Worm (Caenorhabditis elegans) whole organism, L2 larva: ENCODE results near the gene gut-2.

Source experiments
- C34F6.9 ChIP-seq: fragments of 150-350 bp; optimal IDR thresholded peaks from 2 replicates; lab custom pipeline; 2014; ENCODE audit warnings: missing biosample characterization, missing genetic modification characterization
- F13H6.1 ChIP-seq: sonication (generic microtip); optimal IDR thresholded peaks from 2 replicates; lab custom pipeline; 2016; ENCODE audit warnings: missing genetic modification characterization, missing compliant biosample characterization
- R02D3.7 ChIP-seq: fragments of 150-350 bp; optimal IDR thresholded peaks from 2 replicates; lab custom pipeline; 2014; ENCODE audit warnings: missing biosample characterization, missing genetic modification characterization
- Y55F3AM.14 ChIP-seq: fragments of 200-800 bp; sonication (Bioruptor generic); optimal IDR thresholded peaks from 2 replicates; lab custom pipeline; 2018; ENCODE audit warnings: mild to moderate bottlenecking, missing genetic modification characterization, missing compliant biosample characterization
- alr-1 ChIP-seq: fragments of 150-350 bp; optimal IDR thresholded peaks from 2 replicates; lab custom pipeline; 2014; ENCODE audit warnings: missing biosample characterization, missing genetic modification characterization
- ceh-16 ChIP-seq: fragments of 150-350 bp; optimal IDR thresholded peaks from 2 replicates; lab custom pipeline; 2014; ENCODE audit warnings: missing biosample characterization, missing genetic modification characterization
- crh-2 ChIP-seq: sonication (generic microtip); optimal IDR thresholded peaks from 2 replicates; lab custom pipeline; 2017; ENCODE audit warnings: missing biosample characterization, missing genetic modification characterization
- dmd-4 ChIP-seq: sonication (generic microtip); optimal IDR thresholded peaks from 2 replicates; lab custom pipeline; 2017; ENCODE audit warnings: missing biosample characterization, missing genetic modification characterization
- elt-1 ChIP-seq: fragments of 150-350 bp; optimal IDR thresholded peaks from 2 replicates; lab custom pipeline; 2014; ENCODE audit warnings: missing biosample characterization, missing genetic modification characterization
- elt-3 ChIP-seq: sonication (generic microtip); optimal IDR thresholded peaks from 2 replicates; lab custom pipeline; 2017; ENCODE audit warnings: missing biosample characterization, missing genetic modification characterization
- fos-1 ChIP-seq: fragments of 150-350 bp; optimal IDR thresholded peaks from 2 replicates; lab custom pipeline; 2014; ENCODE audit warnings: missing biosample characterization, missing genetic modification characterization
- gmeb-1 ChIP-seq: fragments of 150-350 bp; optimal IDR thresholded peaks from 2 replicates; lab custom pipeline; 2014; ENCODE audit warnings: missing biosample characterization, missing genetic modification characterization
- lin-11 ChIP-seq: fragments of 150-350 bp; sonication (generic microtip); optimal IDR thresholded peaks from 2 replicates; lab custom pipeline; 2014; ENCODE audit warnings: missing biosample characterization, missing genetic modification characterization, inconsistent platforms, mixed read lengths
- lin-13 ChIP-seq: fragments of 150-350 bp; optimal IDR thresholded peaks from 2 replicates; lab custom pipeline; 2014; ENCODE audit warnings: missing biosample characterization, missing genetic modification reagents, missing genetic modification characterization
- mbf-1 ChIP-seq: sonication (generic microtip); optimal IDR thresholded peaks from 2 replicates; lab custom pipeline; 2017; ENCODE audit warnings: missing biosample characterization, missing genetic modification characterization
- mdl-1 ChIP-seq, 2 experiments: fragments of 150-350 bp in 1 of 2; sonication (generic microtip) in 1 of 2; optimal IDR thresholded peaks; 2 replicates each; lab custom pipeline; 2017; ENCODE audit warnings: missing biosample characterization in 2 of 2, missing genetic modification characterization in 2 of 2
- nhr-10 ChIP-seq: sonication (generic microtip); optimal IDR thresholded peaks from 2 replicates; lab custom pipeline; 2017; ENCODE audit warnings: missing biosample characterization, missing genetic modification characterization
- nhr-11 ChIP-seq: fragments of 150-350 bp; optimal IDR thresholded peaks from 2 replicates; lab custom pipeline; 2014; ENCODE audit warnings: missing biosample characterization, missing genetic modification characterization
- nhr-12 ChIP-seq: fragments of 150-350 bp; optimal IDR thresholded peaks from 2 replicates; lab custom pipeline; 2014; ENCODE audit warnings: missing biosample characterization, missing genetic modification characterization
- nhr-129 ChIP-seq: fragments of 150-350 bp; optimal IDR thresholded peaks from 2 replicates; lab custom pipeline; 2014; ENCODE audit warnings: missing biosample characterization, missing genetic modification characterization
- nhr-21 ChIP-seq: fragments of 150-350 bp; optimal IDR thresholded peaks from 2 replicates; lab custom pipeline; 2014; ENCODE audit warnings: missing biosample characterization, missing genetic modification characterization
- nhr-23 ChIP-seq: fragments of 150-350 bp; optimal IDR thresholded peaks from 2 replicates; lab custom pipeline; 2014; ENCODE audit warnings: missing biosample characterization, missing genetic modification reagents, missing genetic modification characterization
- nhr-77 ChIP-seq: fragments of 150-350 bp; optimal IDR thresholded peaks from 2 replicates; lab custom pipeline; 2014; ENCODE audit warnings: missing biosample characterization, missing genetic modification characterization
- peb-1 ChIP-seq: fragments of 150-350 bp; optimal IDR thresholded peaks from 2 replicates; lab custom pipeline; 2014; ENCODE audit warnings: missing biosample characterization, missing genetic modification characterization
- sem-4 ChIP-seq: fragments of 150-350 bp; optimal IDR thresholded peaks from 2 replicates; lab custom pipeline; 2014; ENCODE audit warnings: missing biosample characterization, missing genetic modification reagents, missing genetic modification characterization
- sma-3 ChIP-seq: sonication (generic microtip); optimal IDR thresholded peaks from 2 replicates; lab custom pipeline; 2016; ENCODE audit warnings: missing genetic modification reagents, missing genetic modification characterization, missing compliant biosample characterization
- sma-9 ChIP-seq, 2 experiments: fragments of 150-350 bp in 1 of 2; sonication (generic microtip) in 1 of 2; optimal IDR thresholded peaks; 2 replicates each; lab custom pipeline; 2014 to 2016; ENCODE audit warnings: missing genetic modification characterization in 2 of 2, mild to moderate bottlenecking in 1 of 2, missing biosample characterization in 1 of 2, missing compliant biosample characterization in 1 of 2, missing genetic modification reagents in 1 of 2, moderate library complexity in 1 of 2
- snpc-4 ChIP-seq: fragments of 150-350 bp; optimal IDR thresholded peaks from 2 replicates; lab custom pipeline; 2014; ENCODE audit warnings: missing biosample characterization, missing genetic modification characterization
- unc-39 ChIP-seq: fragments of 150-350 bp; optimal IDR thresholded peaks from 2 replicates; lab custom pipeline; 2014; ENCODE audit warnings: missing biosample characterization, missing genetic modification characterization
- unc-62 ChIP-seq: fragments of 150-350 bp; optimal IDR thresholded peaks from 2 replicates; lab custom pipeline; 2014; ENCODE audit warnings: missing biosample characterization, missing genetic modification reagents, missing genetic modification characterization
- ztf-11 ChIP-seq: sonication (generic microtip); optimal IDR thresholded peaks from 2 replicates; lab custom pipeline; 2017; ENCODE audit warnings: missing biosample characterization, missing genetic modification characterization
- ztf-4 ChIP-seq: fragments of 150-350 bp; optimal IDR thresholded peaks from 2 replicates; lab custom pipeline; 2014; ENCODE audit warnings: missing biosample characterization, missing genetic modification characterization

Gene gut-2

ce11 chrV:13511618-13512017 is 14.1 kb downstream of the gut-2 start, which contains the start of gene avr-15:
Gene avr-15, minus strand, starts transcription at chrV:13511718.
- TF ChIP-seq C34F6.9 (tag; lab: Kevin White, UChicago) (no peak), unc-62 (no peak), gmeb-1 (tag; lab: Kevin White, UChicago) (no peak), sma-3 (GFP tag; lab: Kevin White, UChicago) (no peak), nhr-21 (no peak), nhr-10 (tag; lab: Kevin White, UChicago) (no peak), elt-3 (tag; lab: Kevin White, UChicago) (no peak), ceh-16 (no peak), ztf-11 (tag; lab: Kevin White, UChicago) (no peak), sem-4 (tag; lab: Kevin White, UChicago) (no peak), nhr-77 (tag; lab: Kevin White, UChicago) (no peak), elt-1 (tag; lab: Kevin White, UChicago) (no peak), nhr-11 (no peak), fos-1 (tag; lab: Kevin White, UChicago) (no peak), crh-2 (tag; lab: Kevin White, UChicago) (no peak)

- TF ChIP-seq nhr-21 (no peak), alr-1 (tag; lab: Kevin White, UChicago) (no peak), elt-3 (tag; lab: Kevin White, UChicago) (no peak), sma-3 (GFP tag; lab: Kevin White, UChicago) (no peak), C34F6.9 (tag; lab: Kevin White, UChicago) (no peak), mbf-1 (tag; lab: Kevin White, UChicago) (no peak), lin-11 (tag; lab: Kevin White, UChicago) (no peak), nhr-23 (tag; lab: Kevin White, UChicago) (no peak), unc-62 (no peak), nhr-12 (tag; lab: Kevin White, UChicago) (no peak)
Observed at ce11 chrV:13512515-13512914, 15.0 kb downstream of the gut-2 start.

DNA sequence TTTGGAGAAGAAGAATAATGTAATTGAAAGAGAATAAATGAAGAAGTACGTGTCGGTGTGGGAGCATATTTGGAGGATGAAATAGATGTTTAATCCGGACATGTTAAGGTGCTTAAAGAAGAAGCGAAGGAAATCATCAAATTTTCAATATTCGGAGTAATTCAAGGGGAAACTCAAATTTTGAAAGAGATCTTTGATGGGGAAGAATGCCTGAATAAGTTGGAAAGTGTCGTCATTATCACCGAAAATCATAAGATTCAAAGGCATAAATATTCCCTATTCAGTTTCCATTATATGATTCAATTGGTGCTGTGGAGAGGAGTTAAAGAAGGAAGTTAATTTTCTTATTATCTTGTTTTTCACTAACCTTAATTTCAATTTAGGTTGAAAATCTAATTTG is 17.6 kb downstream of the gut-2 start, which contains the start of gene semi-1:
Gene semi-1, minus strand, starts transcription at position 101 of the 400 bp plus-strand sequence.
- TF ChIP-seq sma-3 (GFP tag; lab: Kevin White, UChicago): no peak
- no peak for TF ChIP-seq fos-1 (tag; lab: Kevin White, UChicago)
- no peak for TF ChIP-seq crh-2 (tag; lab: Kevin White, UChicago)
- no peak for TF ChIP-seq nhr-11
- no peak for TF ChIP-seq lin-13 (GFP tag; lab: Kevin White, UChicago)
- TF ChIP-seq snpc-4 (tag; lab: Kevin White, UChicago): no peak
- no peak for TF ChIP-seq alr-1 (tag; lab: Kevin White, UChicago)
- TF ChIP-seq sma-9 (GFP tag; optimal IDR thresholded peaks at IDR 0.05; lab: Kevin White, UChicago): no peak
- no peak for TF ChIP-seq sma-9 (tag; optimal IDR thresholded peaks at IDR 0.05; lab: Kevin White, UChicago)
- TF ChIP-seq ztf-4 (tag; lab: Kevin White, UChicago): no peak
- TF ChIP-seq R02D3.7 (tag; lab: Kevin White, UChicago): no peak
- no peak for TF ChIP-seq gmeb-1 (tag; lab: Kevin White, UChicago)
- TF ChIP-seq nhr-10 (tag; lab: Kevin White, UChicago): no peak
- TF ChIP-seq elt-1 (tag; lab: Kevin White, UChicago): no peak
- TF ChIP-seq C34F6.9 (tag; lab: Kevin White, UChicago): no peak
- TF ChIP-seq, all 48 proteins: peak for 0

- TF ChIP-seq nhr-77 (tag; lab: Kevin White, UChicago) (no peak), sma-3 (GFP tag; lab: Kevin White, UChicago) (no peak), F13H6.1 (tag; lab: Kevin White, UChicago) (no peak), nhr-12 (tag; lab: Kevin White, UChicago) (no peak), dmd-4 (no peak), unc-39 (tag; lab: Kevin White, UChicago) (no peak)
Observed at ce11 chrV:13523194-13523593, 25.7 kb downstream of the gut-2 start, which contains the start of gene R11G10.3. Gene R11G10.3, plus strand, starts transcription at chrV:13523494.

DNA sequence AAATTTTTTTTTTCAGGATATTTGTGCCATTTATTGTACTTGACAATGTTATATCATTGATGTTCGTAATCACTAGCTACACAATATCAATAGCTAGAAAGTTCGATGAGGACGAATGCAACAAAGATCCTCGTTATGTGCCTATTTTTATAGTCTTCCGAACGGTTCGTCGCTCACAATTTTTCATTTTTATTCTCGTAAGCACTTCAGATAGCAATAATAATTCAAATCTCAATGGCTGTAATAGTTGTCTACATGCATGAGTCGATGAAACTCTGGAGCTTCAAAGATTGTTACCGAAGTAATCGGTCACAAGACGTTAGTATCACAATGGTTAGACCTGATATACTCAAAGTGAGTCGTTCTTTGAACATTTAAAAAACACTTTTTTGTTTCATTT is 31.7 kb downstream of the gut-2 start:
- TF ChIP-seq peb-1 (tag; lab: Kevin White, UChicago) (no peak), nhr-129 (tag; lab: Kevin White, UChicago) (peak; percentile 7), Y55F3AM.14 (GFP tag; lab: Kevin White, UChicago) (no peak), mbf-1 (tag; lab: Kevin White, UChicago) (no peak), mdl-1 (tag; optimal IDR thresholded peaks at IDR 0.05; lab: Kevin White, UChicago) (no peak)
